Worm (Caenorhabditis elegans) whole organism, L2 larva: ENCODE data around the gene zipt-7.1.

ENCODE experiments used
- C34F6.9 ChIP-seq: fragments of 150-350 bp; optimal IDR thresholded peaks from 2 replicates; lab custom pipeline; 2014; ENCODE audit warnings: missing biosample characterization, missing genetic modification characterization
- F13H6.1 ChIP-seq: sonication (generic microtip); optimal IDR thresholded peaks from 2 replicates; lab custom pipeline; 2016; ENCODE audit warnings: missing genetic modification characterization, missing compliant biosample characterization
- R02D3.7 ChIP-seq: fragments of 150-350 bp; optimal IDR thresholded peaks from 2 replicates; lab custom pipeline; 2014; ENCODE audit warnings: missing biosample characterization, missing genetic modification characterization
- Y55F3AM.14 ChIP-seq: fragments of 200-800 bp; sonication (Bioruptor generic); optimal IDR thresholded peaks from 2 replicates; lab custom pipeline; 2018; ENCODE audit warnings: mild to moderate bottlenecking, missing genetic modification characterization, missing compliant biosample characterization
- ZK546.5 ChIP-seq: sonication (generic microtip); optimal IDR thresholded peaks from 2 replicates; lab custom pipeline; 2017; ENCODE audit warnings: missing biosample characterization, missing genetic modification characterization
- alr-1 ChIP-seq: fragments of 150-350 bp; optimal IDR thresholded peaks from 2 replicates; lab custom pipeline; 2014; ENCODE audit warnings: missing biosample characterization, missing genetic modification characterization
- aly-2 ChIP-seq: fragments of 150-350 bp; optimal IDR thresholded peaks from 2 replicates; lab custom pipeline; 2014; ENCODE audit warnings: missing biosample characterization, missing genetic modification characterization
- ama-1 ChIP-seq: fragments of 150-350 bp; optimal IDR thresholded peaks from 2 replicates; lab custom pipeline; 2018; ENCODE audit warnings: inconsistent platforms
- blmp-1 ChIP-seq: sonication (generic microtip); optimal IDR thresholded peaks from 2 replicates; lab custom pipeline; 2017; ENCODE audit warnings: missing genetic modification characterization, mild to moderate bottlenecking, missing compliant biosample characterization, antibody characterized with exemption, moderate library complexity; ENCODE audit not compliant: insufficient read depth
- ceh-16 ChIP-seq: fragments of 150-350 bp; optimal IDR thresholded peaks from 2 replicates; lab custom pipeline; 2014; ENCODE audit warnings: missing biosample characterization, missing genetic modification characterization
- ceh-82 ChIP-seq: fragments of 150-350 bp; optimal IDR thresholded peaks from 2 replicates; lab custom pipeline; 2014; ENCODE audit warnings: missing biosample characterization, missing genetic modification characterization
- crh-2 ChIP-seq: sonication (generic microtip); optimal IDR thresholded peaks from 2 replicates; lab custom pipeline; 2017; ENCODE audit warnings: missing biosample characterization, missing genetic modification characterization
- dmd-4 ChIP-seq: sonication (generic microtip); optimal IDR thresholded peaks from 2 replicates; lab custom pipeline; 2017; ENCODE audit warnings: missing biosample characterization, missing genetic modification characterization
- egl-27 ChIP-seq: sonication (generic microtip); optimal IDR thresholded peaks from 3 replicates; lab custom pipeline; 2017; ENCODE audit warnings: missing biosample characterization, missing genetic modification reagents, missing genetic modification characterization
- elt-1 ChIP-seq: fragments of 150-350 bp; optimal IDR thresholded peaks from 2 replicates; lab custom pipeline; 2014; ENCODE audit warnings: missing biosample characterization, missing genetic modification characterization
- elt-3 ChIP-seq: sonication (generic microtip); optimal IDR thresholded peaks from 2 replicates; lab custom pipeline; 2017; ENCODE audit warnings: missing biosample characterization, missing genetic modification characterization
- fos-1 ChIP-seq: fragments of 150-350 bp; optimal IDR thresholded peaks from 2 replicates; lab custom pipeline; 2014; ENCODE audit warnings: missing biosample characterization, missing genetic modification characterization
- gmeb-1 ChIP-seq: fragments of 150-350 bp; optimal IDR thresholded peaks from 2 replicates; lab custom pipeline; 2014; ENCODE audit warnings: missing biosample characterization, missing genetic modification characterization
- lin-11 ChIP-seq: fragments of 150-350 bp; sonication (generic microtip); optimal IDR thresholded peaks from 2 replicates; lab custom pipeline; 2014; ENCODE audit warnings: missing biosample characterization, missing genetic modification characterization, inconsistent platforms, mixed read lengths
- lin-13 ChIP-seq: fragments of 150-350 bp; optimal IDR thresholded peaks from 2 replicates; lab custom pipeline; 2014; ENCODE audit warnings: missing biosample characterization, missing genetic modification reagents, missing genetic modification characterization
- lin-39 ChIP-seq: fragments of 150-350 bp; optimal IDR thresholded peaks from 2 replicates; lab custom pipeline; 2014; ENCODE audit warnings: missing biosample characterization, missing genetic modification reagents, missing genetic modification characterization
- lsy-2 ChIP-seq, 2 experiments: fragments of 150-350 bp in 1 of 2; sonication (generic microtip) in 1 of 2; optimal IDR thresholded peaks; 2 replicates each; lab custom pipeline; 2014 to 2017; ENCODE audit warnings: missing biosample characterization in 2 of 2, missing genetic modification characterization in 2 of 2
- mab-5 ChIP-seq: fragments of 150-350 bp; optimal IDR thresholded peaks from 2 replicates; lab custom pipeline; 2014; ENCODE audit warnings: missing biosample characterization, missing genetic modification characterization
- mbf-1 ChIP-seq: sonication (generic microtip); optimal IDR thresholded peaks from 2 replicates; lab custom pipeline; 2017; ENCODE audit warnings: missing biosample characterization, missing genetic modification characterization
- mdl-1 ChIP-seq, 2 experiments: fragments of 150-350 bp in 1 of 2; sonication (generic microtip) in 1 of 2; optimal IDR thresholded peaks; 2 replicates each; lab custom pipeline; 2017; ENCODE audit warnings: missing biosample characterization in 2 of 2, missing genetic modification characterization in 2 of 2
- nhr-10 ChIP-seq: sonication (generic microtip); optimal IDR thresholded peaks from 2 replicates; lab custom pipeline; 2017; ENCODE audit warnings: missing biosample characterization, missing genetic modification characterization
- nhr-11 ChIP-seq: fragments of 150-350 bp; optimal IDR thresholded peaks from 2 replicates; lab custom pipeline; 2014; ENCODE audit warnings: missing biosample characterization, missing genetic modification characterization
- nhr-12 ChIP-seq: fragments of 150-350 bp; optimal IDR thresholded peaks from 2 replicates; lab custom pipeline; 2014; ENCODE audit warnings: missing biosample characterization, missing genetic modification characterization
- nhr-129 ChIP-seq: fragments of 150-350 bp; optimal IDR thresholded peaks from 2 replicates; lab custom pipeline; 2014; ENCODE audit warnings: missing biosample characterization, missing genetic modification characterization
- nhr-21 ChIP-seq: fragments of 150-350 bp; optimal IDR thresholded peaks from 2 replicates; lab custom pipeline; 2014; ENCODE audit warnings: missing biosample characterization, missing genetic modification characterization
- nhr-23 ChIP-seq: fragments of 150-350 bp; optimal IDR thresholded peaks from 2 replicates; lab custom pipeline; 2014; ENCODE audit warnings: missing biosample characterization, missing genetic modification reagents, missing genetic modification characterization
- nhr-237 ChIP-seq: fragments of 150-350 bp; optimal IDR thresholded peaks from 2 replicates; lab custom pipeline; 2014; ENCODE audit warnings: missing biosample characterization, missing genetic modification characterization
- nhr-25 ChIP-seq: fragments of 150-350 bp; sonication (generic microtip); optimal IDR thresholded peaks from 3 replicates; lab custom pipeline; 2014; ENCODE audit warnings: missing biosample characterization, missing genetic modification characterization
- nhr-6 ChIP-seq: fragments of 150-350 bp; optimal IDR thresholded peaks from 2 replicates; lab custom pipeline; 2014; ENCODE audit warnings: missing biosample characterization, missing genetic modification characterization
- nhr-77 ChIP-seq: fragments of 150-350 bp; optimal IDR thresholded peaks from 2 replicates; lab custom pipeline; 2014; ENCODE audit warnings: missing biosample characterization, missing genetic modification characterization
- peb-1 ChIP-seq: fragments of 150-350 bp; optimal IDR thresholded peaks from 2 replicates; lab custom pipeline; 2014; ENCODE audit warnings: missing biosample characterization, missing genetic modification characterization
- sem-4 ChIP-seq: fragments of 150-350 bp; optimal IDR thresholded peaks from 2 replicates; lab custom pipeline; 2014; ENCODE audit warnings: missing biosample characterization, missing genetic modification reagents, missing genetic modification characterization
- skn-1 ChIP-seq: sonication (generic microtip); optimal IDR thresholded peaks from 2 replicates; lab custom pipeline; 2017; ENCODE audit warnings: missing biosample characterization, missing genetic modification characterization
- sma-3 ChIP-seq: sonication (generic microtip); optimal IDR thresholded peaks from 2 replicates; lab custom pipeline; 2016; ENCODE audit warnings: missing genetic modification reagents, missing genetic modification characterization, missing compliant biosample characterization
- sma-9 ChIP-seq, 2 experiments: fragments of 150-350 bp in 1 of 2; sonication (generic microtip) in 1 of 2; optimal IDR thresholded peaks; 2 replicates each; lab custom pipeline; 2014 to 2016; ENCODE audit warnings: missing genetic modification characterization in 2 of 2, mild to moderate bottlenecking in 1 of 2, missing biosample characterization in 1 of 2, missing compliant biosample characterization in 1 of 2, missing genetic modification reagents in 1 of 2, moderate library complexity in 1 of 2
- snpc-4 ChIP-seq: fragments of 150-350 bp; optimal IDR thresholded peaks from 2 replicates; lab custom pipeline; 2014; ENCODE audit warnings: missing biosample characterization, missing genetic modification characterization
- unc-39 ChIP-seq: fragments of 150-350 bp; optimal IDR thresholded peaks from 2 replicates; lab custom pipeline; 2014; ENCODE audit warnings: missing biosample characterization, missing genetic modification characterization
- unc-55 ChIP-seq: fragments of 150-350 bp; sonication (generic microtip); optimal IDR thresholded peaks from 3 replicates; lab custom pipeline; 2014; ENCODE audit warnings: missing biosample characterization, missing genetic modification reagents, missing genetic modification characterization
- unc-62 ChIP-seq: fragments of 150-350 bp; optimal IDR thresholded peaks from 2 replicates; lab custom pipeline; 2014; ENCODE audit warnings: missing biosample characterization, missing genetic modification reagents, missing genetic modification characterization
- zag-1 ChIP-seq: fragments of 150-350 bp; optimal IDR thresholded peaks from 2 replicates; lab custom pipeline; 2014; ENCODE audit warnings: missing biosample characterization, missing genetic modification characterization
- ztf-1 ChIP-seq: fragments of 200-800 bp; sonication (Bioruptor generic); conservative IDR thresholded peaks from 2 replicates; pipeline ENCODE4 v1.3.6; 2022; ENCODE audit warnings: missing genetic modification characterization, missing compliant biosample characterization
- ztf-11 ChIP-seq: sonication (generic microtip); optimal IDR thresholded peaks from 2 replicates; lab custom pipeline; 2017; ENCODE audit warnings: missing biosample characterization, missing genetic modification characterization
- ztf-4 ChIP-seq: fragments of 150-350 bp; optimal IDR thresholded peaks from 2 replicates; lab custom pipeline; 2014; ENCODE audit warnings: missing biosample characterization, missing genetic modification characterization

zipt-7.1 gene

DNA sequence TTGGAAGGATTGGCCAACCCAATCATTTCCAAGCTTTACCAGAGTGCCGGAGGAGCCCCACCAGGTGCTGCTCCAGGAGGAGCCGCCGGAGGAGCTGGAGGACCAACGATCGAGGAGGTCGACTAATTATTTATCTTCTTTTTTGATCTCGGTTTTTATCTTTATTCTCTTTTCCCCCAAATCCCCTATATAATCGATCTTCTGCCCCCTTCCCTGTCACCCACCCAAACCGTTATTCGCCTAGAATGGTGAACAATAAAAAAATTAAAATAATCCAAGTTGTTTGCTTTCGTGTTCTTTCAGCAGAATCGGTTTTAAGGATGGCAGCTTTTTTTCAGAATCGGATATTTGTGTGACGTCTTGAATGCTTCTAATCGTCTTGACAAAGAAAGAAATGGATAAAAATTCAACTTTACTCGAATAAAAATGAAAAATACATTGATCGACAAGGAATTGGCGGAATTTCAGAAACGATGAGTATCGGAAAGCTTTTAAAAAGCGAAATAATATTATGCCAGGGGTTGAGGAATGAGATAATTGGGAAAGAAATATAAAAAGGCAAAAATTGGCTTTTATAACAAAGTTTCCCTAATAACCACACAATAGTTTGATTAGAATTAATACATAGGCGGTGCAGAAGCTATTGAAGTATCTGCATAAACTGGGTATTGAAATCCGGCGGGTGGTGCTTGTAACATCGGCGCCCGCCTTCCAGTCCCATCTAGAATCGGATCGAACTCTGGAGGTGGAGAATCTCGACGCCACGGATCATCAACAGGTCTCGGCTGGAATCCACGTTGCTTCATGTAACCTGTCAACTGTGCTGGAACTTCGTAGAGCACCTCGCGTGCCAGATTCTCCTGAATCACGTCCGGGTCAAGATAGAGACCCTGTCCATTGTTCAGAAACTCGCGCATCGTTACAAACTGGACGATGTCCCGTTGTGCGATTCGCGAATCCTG lies 6.6 kb downstream of the zipt-7.1 start:
- TF ChIP-seq lin-39: no peak
- TF ChIP-seq R02D3.7 (tag; lab: Kevin White, UChicago): no peak
- peak; percentile 64 for TF ChIP-seq nhr-6
- peak; percentile 31 for TF ChIP-seq fos-1 (tag; lab: Kevin White, UChicago)
- TF ChIP-seq skn-1 (tag; lab: Kevin White, UChicago): peak; percentile 74
- TF ChIP-seq ztf-4 (tag; lab: Kevin White, UChicago): peak; percentile 95
- no peak for TF ChIP-seq ceh-82 (tag; lab: Kevin White, UChicago)
- peak; percentile 71 for TF ChIP-seq Y55F3AM.14 (GFP tag; lab: Kevin White, UChicago)
- TF ChIP-seq egl-27 (tag; lab: Kevin White, UChicago): no peak
- no peak for TF ChIP-seq mdl-1 (tag; optimal IDR thresholded peaks at IDR 0.05; lab: Kevin White, UChicago)
- no peak for TF ChIP-seq mab-5 (tag; lab: Kevin White, UChicago)
- TF ChIP-seq blmp-1 (tag; lab: Kevin White, UChicago): no peak
- no peak for TF ChIP-seq lin-11 (tag; lab: Kevin White, UChicago)
- no peak for TF ChIP-seq ceh-16 (tag; lab: Kevin White, UChicago)
- no peak for TF ChIP-seq nhr-23
- no peak for TF ChIP-seq elt-1 (tag; lab: Kevin White, UChicago)
- peak; percentile 24 for TF ChIP-seq mbf-1 (tag; lab: Kevin White, UChicago)
- peak; percentile 52 for TF ChIP-seq sma-9 (GFP tag; optimal IDR thresholded peaks at IDR 0.05; lab: Kevin White, UChicago)
- TF ChIP-seq sma-9 (tag; optimal IDR thresholded peaks at IDR 0.05; lab: Kevin White, UChicago): no peak
- TF ChIP-seq nhr-21: no peak
- no peak for TF ChIP-seq nhr-12 (tag; lab: Kevin White, UChicago)
- TF ChIP-seq elt-3 (tag; lab: Kevin White, UChicago): no peak
- TF ChIP-seq sma-3 (GFP tag; lab: Kevin White, UChicago): peak; percentile 30
- TF ChIP-seq alr-1 (tag; lab: Kevin White, UChicago): no peak
- TF ChIP-seq unc-39 (tag; lab: Kevin White, UChicago): no peak
- no peak for TF ChIP-seq nhr-237 (tag; lab: Kevin White, UChicago)
- peak; percentile 38 for TF ChIP-seq snpc-4
- no peak for TF ChIP-seq nhr-77 (tag; lab: Kevin White, UChicago)
- TF ChIP-seq nhr-129 (tag; lab: Kevin White, UChicago): peak; percentile 69
- peak; percentile 90; the same call in 1 of the 2 replicates for TF ChIP-seq ztf-1
- peak; percentile 93 for TF ChIP-seq crh-2
- peak; percentile 14 to 87 for TF ChIP-seq lsy-2 (tag; optimal IDR thresholded peaks at IDR 0.05; lab: Kevin White, UChicago)
- TF ChIP-seq aly-2: no peak
- peak; percentile 77 for TF ChIP-seq C34F6.9 (tag; lab: Kevin White, UChicago)
- peak; percentile 66 for TF ChIP-seq sem-4 (tag; lab: Kevin White, UChicago)
- peak; percentile 82 for TF ChIP-seq lin-13 (GFP tag; lab: Kevin White, UChicago)
- TF ChIP-seq nhr-10: no peak
- TF ChIP-seq gmeb-1: peak; percentile 74
- TF ChIP-seq nhr-11 (tag; lab: Kevin White, UChicago): peak; percentile 71
- TF ChIP-seq zag-1 (tag; lab: Kevin White, UChicago): no peak
- TF ChIP-seq nhr-25 (tag; lab: Kevin White, UChicago): peak; percentile 26
- TF ChIP-seq unc-55: no peak
- TF ChIP-seq F13H6.1 (tag; lab: Kevin White, UChicago): peak; percentile 29
- no peak for TF ChIP-seq ZK546.5 (tag; lab: Kevin White, UChicago)
- no peak for TF ChIP-seq ztf-11 (tag; lab: Kevin White, UChicago)
- no peak for TF ChIP-seq peb-1 (tag; lab: Kevin White, UChicago)
- TF ChIP-seq ama-1 (lab: Kevin White, UChicago): peak; percentile 99
- TF ChIP-seq dmd-4: no peak
- peak; percentile 17 for TF ChIP-seq unc-62
